Worm (Caenorhabditis elegans): ENCODE results near the gene M01H9.10.

Gene M01H9.10

ce11 chrIV:4448343-4448742 is 31.6 kb downstream of the M01H9.10 start:
- TF ChIP-seq mxl-1 (tag; optimal IDR thresholded peaks at IDR 0.05) (no peak), dpff-1 (tag; optimal IDR thresholded peaks at IDR 0.05) (no peak), ztf-3 (GFP tag; optimal IDR thresholded peaks at IDR 0.05) (no peak), lin-35 (GFP tag; optimal IDR thresholded peaks at IDR 0.05) (no peak), ceh-27 (GFP tag; optimal IDR thresholded peaks at IDR 0.05) (no peak), ccch-3 (GFP tag; optimal IDR thresholded peaks at IDR 0.05) (no peak), Y79H2A.3 (GFP tag; conservative IDR thresholded peaks at IDR 0.05) (no peak), egrh-3 (GFP tag; IDR thresholded peaks at IDR 0.05) (no peak), xnd-1 (tag; optimal IDR thresholded peaks at IDR 0.05) (no peak), dpl-1 (GFP tag; optimal IDR thresholded peaks at IDR 0.05) (no peak), nhr-179 (tag; optimal IDR thresholded peaks at IDR 0.05) (no peak), C06A6.2 (GFP tag; conservative IDR thresholded peaks at IDR 0.05) (no peak), nfya-1 (tag; optimal IDR thresholded peaks at IDR 0.05; ENCODE audit: borderline replicate concordance, insufficient read depth) (no peak), K11D2.4 (GFP tag; IDR thresholded peaks at IDR 0.05) (no peak), efl-1 (GFP tag; optimal IDR thresholded peaks at IDR 0.05) (no peak), C17E4.6 (GFP tag; IDR thresholded peaks at IDR 0.05) (no peak), ceh-91 (GFP tag; IDR thresholded peaks at IDR 0.05) (no peak), ztf-25 (GFP tag; IDR thresholded peaks at IDR 0.05) (no peak), attf-5 (GFP tag; optimal IDR thresholded peaks at IDR 0.05) (no peak), ztf-18 (tag; optimal IDR thresholded peaks at IDR 0.05) (no peak)

- TF ChIP-seq lin-35 (GFP tag; optimal IDR thresholded peaks at IDR 0.05) (no peak), dpl-1 (GFP tag; optimal IDR thresholded peaks at IDR 0.05) (peak; percentile 30), ceh-91 (GFP tag; IDR thresholded peaks at IDR 0.05) (0 out of 2 replicates have a peak, but pooled peaks have one; percentile 35), efl-1 (GFP tag; optimal IDR thresholded peaks at IDR 0.05) (no peak), K12H6.12 (tag; optimal IDR thresholded peaks at IDR 0.05) (no peak), F57A8.1 (GFP tag; optimal IDR thresholded peaks at IDR 0.05) (no peak), unc-62 (GFP tag; optimal IDR thresholded peaks at IDR 0.05) (no peak), mes-4 (tag; optimal IDR thresholded peaks at IDR 0.05) (no peak), nhr-179 (tag; optimal IDR thresholded peaks at IDR 0.05) (no peak), Y53G8AR.9 (GFP tag; conservative IDR thresholded peaks at IDR 0.05) (no peak), F33H1.4 (GFP tag; IDR thresholded peaks at IDR 0.05) (peak; percentile 66), zim-3 (tag; optimal IDR thresholded peaks at IDR 0.05) (no peak), attf-3 (GFP tag; conservative IDR thresholded peaks at IDR 0.05) (no peak), B0336.3 (GFP tag; IDR thresholded peaks at IDR 0.05) (no peak; the same call in 1 of the 2 replicates), egl-44 (GFP tag; IDR thresholded peaks at IDR 0.05) (no peak), C06A6.2 (GFP tag; conservative IDR thresholded peaks at IDR 0.05) (no peak), T26A5.8 (tag; optimal IDR thresholded peaks at IDR 0.05) (no peak), him-1 (tag; optimal IDR thresholded peaks at IDR 0.05) (no peak), snpc-1.3 (tag; optimal IDR thresholded peaks at IDR 0.05; ENCODE audit: insufficient read depth) (no peak), nhr-80 (tag; optimal IDR thresholded peaks at IDR 0.05) (no peak), Y79H2A.3 (GFP tag; conservative IDR thresholded peaks at IDR 0.05) (no peak), pbrm-1 (GFP tag; IDR thresholded peaks at IDR 0.05) (peak; percentile 57), zfh-2 (GFP tag; conservative IDR thresholded peaks at IDR 0.05) (0 out of 2 replicates have a peak, but pooled peaks have one; percentile 13), ztf-6 (GFP tag; IDR thresholded peaks at IDR 0.05) (no peak), nfyb-1 (GFP tag; IDR thresholded peaks at IDR 0.05) (no peak), F10E7.11 (tag; optimal IDR thresholded peaks at IDR 0.05) (no peak), ztf-3 (GFP tag; optimal IDR thresholded peaks at IDR 0.05) (no peak), madf-10 (tag; optimal IDR thresholded peaks at IDR 0.05) (no peak), mel-28 (tag; optimal IDR thresholded peaks at IDR 0.05; ENCODE audit: borderline replicate concordance) (no peak), B0035.1 (tag; optimal IDR thresholded peaks at IDR 0.05) (no peak), sdz-38 (tag; optimal IDR thresholded peaks at IDR 0.05) (no peak), ceh-40 (GFP tag; IDR thresholded peaks at IDR 0.05) (no peak), lsl-1 (GFP tag; optimal IDR thresholded peaks at IDR 0.05) (peak; percentile 58), lag-1 (GFP tag; IDR thresholded peaks at IDR 0.05) (no peak), dpff-1 (tag; optimal IDR thresholded peaks at IDR 0.05) (no peak), dox-1 (GFP tag; IDR thresholded peaks at IDR 0.05) (peak; percentile 43; the same call in 1 of the 2 replicates), tbp1 (GFP tag; optimal IDR thresholded peaks at IDR 0.05) (no peak)
Measured at ce11 chrIV:4447367-4447766, 32.6 kb downstream of the M01H9.10 start.
